Worm (Caenorhabditis elegans) whole organism, late embryonic: ENCODE measurements around the gene R07E3.1.

ENCODE experiments used
- F13H6.1 ChIP-seq: sonication (generic microtip); optimal IDR thresholded peaks from 2 replicates; lab custom pipeline; 2016; ENCODE audit warnings: missing genetic modification characterization, missing compliant biosample characterization
- K02D7.2 ChIP-seq: sonication (generic microtip); optimal IDR thresholded peaks from 2 replicates; lab custom pipeline; 2017; ENCODE audit warnings: mild to moderate bottlenecking, missing genetic modification characterization, missing compliant biosample characterization
- ahr-1 ChIP-seq: sonication (generic microtip); optimal IDR thresholded peaks from 2 replicates; lab custom pipeline; 2016; ENCODE audit warnings: missing genetic modification characterization, missing compliant biosample characterization
- ama-1 ChIP-seq: fragments of 150-350 bp; optimal IDR thresholded peaks from 2 replicates; lab custom pipeline; 2014
- ceh-18 ChIP-seq: sonication (generic microtip); optimal IDR thresholded peaks from 2 replicates; lab custom pipeline; 2016; ENCODE audit warnings: missing genetic modification characterization, missing compliant biosample characterization
- ceh-19 ChIP-seq: fragments of 200-800 bp; sonication (Bioruptor generic); optimal IDR thresholded peaks from 2 replicates; lab custom pipeline; 2018; ENCODE audit warnings: mild to moderate bottlenecking, missing genetic modification characterization, missing compliant biosample characterization
- ceh-24 ChIP-seq: sonication (generic microtip); optimal IDR thresholded peaks from 2 replicates; lab custom pipeline; 2016; ENCODE audit warnings: mild to moderate bottlenecking, missing genetic modification characterization, missing compliant biosample characterization
- ceh-34 ChIP-seq: sonication (generic microtip); optimal IDR thresholded peaks from 2 replicates; lab custom pipeline; 2016; ENCODE audit warnings: mild to moderate bottlenecking, missing genetic modification characterization, missing compliant biosample characterization
- ceh-45 ChIP-seq: fragments of 200-800 bp; sonication (Bioruptor generic); IDR thresholded peaks from 2 replicates; pipeline ENCODE4 v1.3.6; 2022; ENCODE audit warnings: missing genetic modification reagents, missing genetic modification characterization, missing compliant biosample characterization
- ceh-48 ChIP-seq: sonication (generic microtip); optimal IDR thresholded peaks from 2 replicates; lab custom pipeline; 2016; ENCODE audit warnings: missing genetic modification characterization, inconsistent platforms, missing compliant biosample characterization
- dmd-4 ChIP-seq: sonication (generic microtip); optimal IDR thresholded peaks from 2 replicates; lab custom pipeline; 2016; ENCODE audit warnings: borderline replicate concordance, missing genetic modification characterization, missing compliant biosample characterization
- elt-2 ChIP-seq: sonication (generic microtip); optimal IDR thresholded peaks from 2 replicates; lab custom pipeline; 2016; ENCODE audit warnings: missing genetic modification reagents, missing genetic modification characterization, missing compliant biosample characterization
- elt-4 ChIP-seq: sonication (generic microtip); optimal IDR thresholded peaks from 2 replicates; lab custom pipeline; 2016; ENCODE audit warnings: missing genetic modification characterization, missing compliant biosample characterization
- ets-4 ChIP-seq: sonication (generic microtip); optimal IDR thresholded peaks from 2 replicates; lab custom pipeline; 2016; ENCODE audit warnings: missing genetic modification characterization, missing compliant biosample characterization
- eyg-1 ChIP-seq: sonication (generic microtip); optimal IDR thresholded peaks from 2 replicates; lab custom pipeline; 2016; ENCODE audit warnings: missing genotype, missing genetic modification characterization, missing compliant biosample characterization
- gmeb-2 ChIP-seq: sonication (generic microtip); optimal IDR thresholded peaks from 2 replicates; lab custom pipeline; 2016; ENCODE audit warnings: missing genetic modification characterization, inconsistent platforms, missing compliant biosample characterization
- hlh-13 ChIP-seq: fragments of 200-800 bp; sonication (Bioruptor generic); optimal IDR thresholded peaks from 2 replicates; lab custom pipeline; 2018; ENCODE audit warnings: mild to moderate bottlenecking, missing genetic modification characterization, missing compliant biosample characterization
- hlh-8 ChIP-seq: sonication (generic microtip); optimal IDR thresholded peaks from 2 replicates; lab custom pipeline; 2016; ENCODE audit warnings: missing genotype, missing genetic modification characterization, missing compliant biosample characterization
- lim-6 ChIP-seq: sonication (generic microtip); optimal IDR thresholded peaks from 2 replicates; lab custom pipeline; 2016; ENCODE audit warnings: missing genetic modification characterization, missing compliant biosample characterization
- lin-11 ChIP-seq: fragments of 200-800 bp; sonication (Bioruptor generic); optimal IDR thresholded peaks from 2 replicates; lab custom pipeline; 2018; ENCODE audit warnings: mild to moderate bottlenecking, missing genetic modification characterization, missing compliant biosample characterization
- nhr-11 ChIP-seq: fragments of 150-350 bp; optimal IDR thresholded peaks from 2 replicates; lab custom pipeline; 2014; ENCODE audit warnings: missing biosample characterization, missing genetic modification characterization
- pha-4 ChIP-seq: fragments of 150-350 bp; optimal IDR thresholded peaks from 2 replicates; lab custom pipeline; 2018; ENCODE audit warnings: missing biosample characterization, missing genetic modification reagents, missing genetic modification characterization
- pqm-1 ChIP-seq: sonication (generic microtip); optimal IDR thresholded peaks from 2 replicates; lab custom pipeline; 2016; ENCODE audit warnings: missing genetic modification characterization, missing compliant biosample characterization
- pros-1 ChIP-seq: fragments of 150-350 bp; optimal IDR thresholded peaks from 2 replicates; lab custom pipeline; 2014; ENCODE audit warnings: missing biosample characterization, missing genetic modification reagents, missing genetic modification characterization
- ref-2 ChIP-seq: sonication (generic microtip); optimal IDR thresholded peaks from 2 replicates; lab custom pipeline; 2016; ENCODE audit warnings: missing genetic modification characterization, missing compliant biosample characterization
- sdc-2 ChIP-seq: sonication (generic microtip); optimal IDR thresholded peaks from 2 replicates; lab custom pipeline; 2016; ENCODE audit warnings: missing genotype, missing genetic modification characterization, missing compliant biosample characterization
- sox-2 ChIP-seq: fragments of 200-800 bp; sonication (Bioruptor generic); IDR thresholded peaks from 2 replicates; pipeline ENCODE4 v1.3.6; 2022; ENCODE audit warnings: missing genetic modification reagents, missing genetic modification characterization, missing compliant biosample characterization
- sox-4 ChIP-seq: sonication (generic microtip); optimal IDR thresholded peaks from 2 replicates; lab custom pipeline; 2017; ENCODE audit warnings: mild to moderate bottlenecking, missing genetic modification characterization, inconsistent platforms, missing compliant biosample characterization
- tbx-7 ChIP-seq: sonication (generic microtip); optimal IDR thresholded peaks from 2 replicates; lab custom pipeline; 2016; ENCODE audit warnings: missing genotype, missing genetic modification characterization, missing compliant biosample characterization
- ttx-3 ChIP-seq: sonication (generic microtip); optimal IDR thresholded peaks from 2 replicates; lab custom pipeline; 2016; ENCODE audit warnings: missing genetic modification reagents, missing genetic modification characterization, missing compliant biosample characterization
- unc-3 ChIP-seq, 2 experiments: fragments of 200-800 bp in 1 of 2; sonication (Bioruptor generic) in 1 of 2; sonication (generic microtip) in 1 of 2; conservative IDR thresholded peaks in 1 of 2; optimal IDR thresholded peaks in 1 of 2; 2 replicates each; pipeline versions ENCODE4 v1.3.6 to Lab custom; 2016 to 2022; ENCODE audit warnings: missing compliant biosample characterization in 2 of 2, missing genetic modification characterization in 2 of 2, missing genetic modification reagents in 1 of 2
- unc-42 ChIP-seq: sonication (generic microtip); optimal IDR thresholded peaks from 2 replicates; lab custom pipeline; 2016; ENCODE audit warnings: missing genotype, missing genetic modification characterization, missing compliant biosample characterization
- unc-86 ChIP-seq: sonication (generic microtip); optimal IDR thresholded peaks from 2 replicates; lab custom pipeline; 2016; ENCODE audit warnings: missing genetic modification characterization, missing compliant biosample characterization
- zip-5 ChIP-seq: sonication (generic microtip); optimal IDR thresholded peaks from 2 replicates; lab custom pipeline; 2016; ENCODE audit warnings: missing genetic modification characterization, missing compliant biosample characterization

R07E3.1 gene

ce11 chrX:10340986-10341385, at the start of gene R07E3.1:
TSS of gene R07E3.1 (minus strand) at chrX:10341161.
- TF ChIP-seq eyg-1 (no peak), sox-4 (tag; lab: Kevin White, UChicago) (no peak), ref-2 (tag; lab: Kevin White, UChicago) (no peak), unc-42 (tag; lab: Kevin White, UChicago) (no peak), elt-2 (tag; lab: Kevin White, UChicago) (peak; percentile 67), sdc-2 (tag; lab: Kevin White, UChicago) (no peak), ahr-1 (tag; lab: Kevin White, UChicago) (no peak), K02D7.2 (tag; lab: Kevin White, UChicago) (no peak), ceh-24 (tag; lab: Kevin White, UChicago) (no peak)

- no peak for TF ChIP-seq lin-11
- no peak for TF ChIP-seq ceh-34 (tag; lab: Kevin White, UChicago)
- TF ChIP-seq tbx-7 = no peak
- TF ChIP-seq dmd-4 (tag; lab: Kevin White, UChicago) = no peak
- no peak for TF ChIP-seq ama-1 (lab: Kevin White, UChicago)
- no peak for TF ChIP-seq F13H6.1 (tag; lab: Kevin White, UChicago)
- TF ChIP-seq unc-3 (GFP tag; conservative IDR thresholded peaks at IDR 0.05; lab: Robert Waterston, UW) = no peak
- no peak for TF ChIP-seq unc-3 (tag; optimal IDR thresholded peaks at IDR 0.05; lab: Kevin White, UChicago)
- no peak for TF ChIP-seq ceh-45 (GFP tag; lab: Robert Waterston, UW)
- TF ChIP-seq elt-4 (tag; lab: Kevin White, UChicago) = no peak
Measured at ce11 chrX:10386408-10386807, 45.4 kb upstream of the R07E3.1 start, which contains the start of gene dyf-6. TSS of gene dyf-6 (minus strand) at chrX:10386508.

ce11 chrX:10386001-10386400, 45.0 kb upstream of the R07E3.1 start:
- no peak for TF ChIP-seq unc-42 (tag; lab: Kevin White, UChicago)
- no peak for TF ChIP-seq ama-1 (lab: Kevin White, UChicago)
- TF ChIP-seq elt-4 (tag; lab: Kevin White, UChicago) = no peak
- no peak for TF ChIP-seq ceh-18 (tag; lab: Kevin White, UChicago)
- TF ChIP-seq gmeb-2 (tag; lab: Kevin White, UChicago) = no peak
- no peak for TF ChIP-seq pha-4
- TF ChIP-seq ceh-48 = no peak
- no peak for TF ChIP-seq unc-86 (tag; lab: Kevin White, UChicago)
- no peak for TF ChIP-seq ceh-19 (GFP tag; lab: Kevin White, UChicago)
- TF ChIP-seq ttx-3 (tag; lab: Kevin White, UChicago) = no peak
- TF ChIP-seq tbx-7 = no peak
- TF ChIP-seq hlh-8 (tag; lab: Kevin White, UChicago) = no peak
- no peak for TF ChIP-seq nhr-11 (tag; lab: Kevin White, UChicago)
- TF ChIP-seq lim-6 (tag; lab: Kevin White, UChicago) = no peak
- TF ChIP-seq sdc-2 (tag; lab: Kevin White, UChicago) = no peak
- TF ChIP-seq, all 69 proteins: peak for 0

DNA sequence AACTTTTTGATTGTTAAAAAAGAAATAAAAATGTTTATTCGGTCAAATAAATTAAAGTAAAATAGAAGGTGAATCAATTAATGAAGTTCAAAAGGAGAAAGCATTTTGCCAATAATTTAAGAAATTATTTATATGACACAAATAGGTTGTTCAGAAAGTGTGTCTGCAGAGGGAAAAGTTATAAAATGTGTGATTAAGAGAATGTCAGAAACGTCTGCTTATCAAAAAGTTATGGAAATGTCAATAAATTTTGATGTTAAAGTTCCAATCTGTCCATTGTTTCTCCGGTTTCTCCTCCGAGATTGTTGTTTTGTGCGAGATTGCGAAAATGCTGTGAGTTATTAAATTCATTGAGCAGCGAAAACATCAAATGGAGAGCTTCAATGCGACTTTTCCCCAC, 38.7 kb upstream of the R07E3.1 start, which contains the start of gene rme-4:
rme-4 (minus strand) TSS at position 168 of the 400 bp plus-strand sequence.
- TF ChIP-seq unc-3 (GFP tag; conservative IDR thresholded peaks at IDR 0.05; lab: Robert Waterston, UW) = no peak
- TF ChIP-seq unc-3 (tag; optimal IDR thresholded peaks at IDR 0.05; lab: Kevin White, UChicago) = no peak
- no peak for TF ChIP-seq sox-4 (tag; lab: Kevin White, UChicago)
- TF ChIP-seq hlh-13 (GFP tag; lab: Kevin White, UChicago) = no peak
- no peak for TF ChIP-seq elt-2 (tag; lab: Kevin White, UChicago)
- TF ChIP-seq ets-4 (tag; lab: Kevin White, UChicago) = no peak
- no peak for TF ChIP-seq ahr-1 (tag; lab: Kevin White, UChicago)
- no peak for TF ChIP-seq pros-1 (tag; lab: Kevin White, UChicago)
- TF ChIP-seq zip-5 (tag; lab: Kevin White, UChicago) = no peak
- no peak for TF ChIP-seq sox-2
- no peak for TF ChIP-seq tbx-7
- no peak for TF ChIP-seq pqm-1 (tag; lab: Kevin White, UChicago)
